In genomic region chrIII:6857390-6857848, ce11 we compare ENCODE assay signal across 6 worm cellular contexts.
TF ChIP-seq lines count a peak whose summit lies in the region.

No protein-coding gene starts in this region.

TF ChIP-seq in whole organism, L1 larva, 84 proteins besides CTCF, POLR2A, EP300 and RAD21 (continues in another document):
- TF ChIP-seq elt-3 (tag; optimal IDR thresholded peaks at IDR 0.05; lab: Kevin White, UChicago) (peak in 2 of 6 experiments; percentile 1 to 51), ets-5 (GFP tag; IDR thresholded peaks at IDR 0.05; lab: Robert Waterston, UW) (no peak), pqm-1 (tag; optimal IDR thresholded peaks at IDR 0.05; lab: Kevin White, UChicago) (no peak), hpl-2 (GFP tag; optimal IDR thresholded peaks at IDR 0.05; lab: Kevin White, UChicago) (no peak), nhr-76 (tag; optimal IDR thresholded peaks at IDR 0.05; lab: Kevin White, UChicago) (no peak), mdl-1 (tag; optimal IDR thresholded peaks at IDR 0.05; lab: Kevin White, UChicago) (peak in 1 of 2 experiments; percentile 56), lsy-2 (tag; optimal IDR thresholded peaks at IDR 0.05; lab: Kevin White, UChicago) (peak; percentile 33 to 72), nhr-20 (tag; optimal IDR thresholded peaks at IDR 0.05; lab: Kevin White, UChicago) (peak; percentile 69), nhr-84 (tag; optimal IDR thresholded peaks at IDR 0.05; lab: Kevin White, UChicago) (no peak), ztf-4 (tag; optimal IDR thresholded peaks at IDR 0.05; lab: Kevin White, UChicago) (no peak), dpl-1 (GFP tag; optimal IDR thresholded peaks at IDR 0.05; lab: Kevin White, UChicago) (peak; percentile 36 to 45 (median 40)), lir-3 (tag; optimal IDR thresholded peaks at IDR 0.05; lab: Kevin White, UChicago; ENCODE audit: poor library complexity) (peak; percentile 11), nhr-47 (tag; optimal IDR thresholded peaks at IDR 0.05; lab: Kevin White, UChicago) (peak; percentile 5), unc-86 (tag; optimal IDR thresholded peaks at IDR 0.05; lab: Kevin White, UChicago) (no peak), C16A3.4 (tag; optimal IDR thresholded peaks at IDR 0.05; lab: Kevin White, UChicago) (peak; percentile 42)

TF ChIP-seq in whole organism, L2 larva, 48 proteins besides CTCF, POLR2A, EP300 and RAD21 (continues in another document):
- peak; percentile 93 for TF ChIP-seq fos-1 (tag; optimal IDR thresholded peaks at IDR 0.05; lab: Kevin White, UChicago)
- TF ChIP-seq dmd-4 (tag; optimal IDR thresholded peaks at IDR 0.05; lab: Kevin White, UChicago) = no peak
- peak in 1 of 2 experiments; percentile 55 for TF ChIP-seq lsy-2 (tag; optimal IDR thresholded peaks at IDR 0.05; lab: Kevin White, UChicago)
- TF ChIP-seq blmp-1 (tag; optimal IDR thresholded peaks at IDR 0.05; lab: Kevin White, UChicago; ENCODE audit: insufficient read depth) = peak; percentile 64
- peak; percentile 54 for TF ChIP-seq C34F6.9 (tag; optimal IDR thresholded peaks at IDR 0.05; lab: Kevin White, UChicago)
- TF ChIP-seq nhr-25 (tag; optimal IDR thresholded peaks at IDR 0.05; lab: Kevin White, UChicago) = peak; percentile 33
- peak; percentile 78 for TF ChIP-seq sma-9 (GFP tag; optimal IDR thresholded peaks at IDR 0.05; lab: Kevin White, UChicago)
- TF ChIP-seq sma-9 (tag; optimal IDR thresholded peaks at IDR 0.05; lab: Kevin White, UChicago) = no peak
- TF ChIP-seq nhr-10 (tag; optimal IDR thresholded peaks at IDR 0.05; lab: Kevin White, UChicago) = no peak
- no peak for TF ChIP-seq lin-13 (GFP tag; optimal IDR thresholded peaks at IDR 0.05; lab: Kevin White, UChicago)
- TF ChIP-seq zag-1 (tag; optimal IDR thresholded peaks at IDR 0.05; lab: Kevin White, UChicago) = no peak
- peak; percentile 61 for TF ChIP-seq gmeb-1 (tag; optimal IDR thresholded peaks at IDR 0.05; lab: Kevin White, UChicago)
- TF ChIP-seq mdl-1 (tag; optimal IDR thresholded peaks at IDR 0.05; lab: Kevin White, UChicago) = peak; percentile 2 to 43
- TF ChIP-seq F13H6.1 (tag; optimal IDR thresholded peaks at IDR 0.05; lab: Kevin White, UChicago) = peak; percentile 73
- peak; percentile 49 for TF ChIP-seq crh-2 (tag; optimal IDR thresholded peaks at IDR 0.05; lab: Kevin White, UChicago)

TF ChIP-seq in whole organism, L3 larva, 47 proteins besides CTCF, POLR2A, EP300 and RAD21 (continues in another document):
- TF ChIP-seq elt-2 (tag; optimal IDR thresholded peaks at IDR 0.05; lab: Kevin White, UChicago) (peak; percentile 77), mdl-1 (tag; optimal IDR thresholded peaks at IDR 0.05; lab: Kevin White, UChicago) (peak; percentile 14), ceh-82 (tag; optimal IDR thresholded peaks at IDR 0.05; lab: Kevin White, UChicago) (no peak), pqm-1 (tag; optimal IDR thresholded peaks at IDR 0.05; lab: Kevin White, UChicago) (peak; percentile 79), egl-27 (tag; optimal IDR thresholded peaks at IDR 0.05; lab: Kevin White, UChicago) (no peak), elt-3 (tag; optimal IDR thresholded peaks at IDR 0.05; lab: Kevin White, UChicago) (no peak), nhr-23 (tag; optimal IDR thresholded peaks at IDR 0.05; lab: Kevin White, UChicago) (peak; percentile 63), ceh-28 (tag; optimal IDR thresholded peaks at IDR 0.05; lab: Kevin White, UChicago) (peak; percentile 36), fos-1 (tag; optimal IDR thresholded peaks at IDR 0.05; lab: Kevin White, UChicago) (no peak), lin-15B (tag; optimal IDR thresholded peaks at IDR 0.05; lab: Kevin White, UChicago) (peak; percentile 29), nfya-1 (tag; optimal IDR thresholded peaks at IDR 0.05; lab: Kevin White, UChicago; ENCODE audit: insufficient read depth) (peak; percentile 33), zag-1 (tag; optimal IDR thresholded peaks at IDR 0.05; lab: Kevin White, UChicago) (no peak), skn-1 (tag; optimal IDR thresholded peaks at IDR 0.05; lab: Kevin White, UChicago) (peak; percentile 31), nhr-25 (tag; optimal IDR thresholded peaks at IDR 0.05; lab: Kevin White, UChicago) (peak; percentile 3), jun-1 (tag; optimal IDR thresholded peaks at IDR 0.05; lab: Kevin White, UChicago) (peak; percentile 81), mml-1 (tag; optimal IDR thresholded peaks at IDR 0.05; lab: Kevin White, UChicago) (no peak)

TF ChIP-seq in whole organism, L4 larva, 104 proteins besides CTCF, POLR2A, EP300 and RAD21 (continues in another document):
- TF ChIP-seq ama-1 (optimal IDR thresholded peaks at IDR 0.05; lab: Kevin White, UChicago) (no peak), dpl-1 (GFP tag; optimal IDR thresholded peaks at IDR 0.05; lab: Kevin White, UChicago) (peak; percentile 16), nhr-11 (tag; optimal IDR thresholded peaks at IDR 0.05; lab: Kevin White, UChicago) (peak; percentile 43), nhr-28 (tag; optimal IDR thresholded peaks at IDR 0.05; lab: Kevin White, UChicago) (peak; percentile 71), sdz-12 (GFP tag; optimal IDR thresholded peaks at IDR 0.05; lab: Kevin White, UChicago) (no peak), hif-1 (tag; optimal IDR thresholded peaks at IDR 0.05; lab: Kevin White, UChicago) (peak in 1 of 2 experiments; percentile 7), aha-1 (tag; lab: Kevin White, UChicago) (peak; percentile 74), lin-15B (tag; optimal IDR thresholded peaks at IDR 0.05; lab: Kevin White, UChicago) (no peak), spr-3 (GFP tag; optimal IDR thresholded peaks at IDR 0.05; lab: Kevin White, UChicago) (no peak), daf-12 (tag; optimal IDR thresholded peaks at IDR 0.05; lab: Kevin White, UChicago) (no peak), skn-1 (tag; optimal IDR thresholded peaks at IDR 0.05; lab: Kevin White, UChicago) (no peak), mep-1 (tag; optimal IDR thresholded peaks at IDR 0.05; lab: Kevin White, UChicago) (peak; percentile 63), mdt-29 (GFP tag; IDR thresholded peaks at IDR 0.05; lab: Robert Waterston, UW) (no peak), F37D6.2 (tag; optimal IDR thresholded peaks at IDR 0.05; lab: Kevin White, UChicago) (no peak), hlh-11 (tag; optimal IDR thresholded peaks at IDR 0.05; lab: Kevin White, UChicago) (peak; percentile 82), nhr-25 (tag; optimal IDR thresholded peaks at IDR 0.05; lab: Kevin White, UChicago; ENCODE audit: borderline replicate concordance, insufficient read depth) (no peak), duxl-1 (tag; optimal IDR thresholded peaks at IDR 0.05; lab: Kevin White, UChicago; ENCODE audit: poor library complexity) (peak; percentile 19)

TF ChIP-seq in whole organism, late embryonic, 69 proteins besides CTCF, POLR2A, EP300 and RAD21:
- TF ChIP-seq dve-1 (tag; optimal IDR thresholded peaks at IDR 0.05; lab: Kevin White, UChicago) = peak; percentile 16
- no peak for TF ChIP-seq madf-2 (tag; optimal IDR thresholded peaks at IDR 0.05; lab: Kevin White, UChicago)
- TF ChIP-seq C38D4.7 (GFP tag; optimal IDR thresholded peaks at IDR 0.05; lab: Kevin White, UChicago) = no peak
- TF ChIP-seq odd-2 (tag; optimal IDR thresholded peaks at IDR 0.05; lab: Kevin White, UChicago) = no peak

TF ChIP-seq in whole organism, young adult, 124 proteins besides CTCF, POLR2A, EP300 and RAD21:
- no peak for TF ChIP-seq ceh-100 (GFP tag; IDR thresholded peaks at IDR 0.05; lab: Robert Waterston, UW)
- TF ChIP-seq attf-6 (GFP tag; IDR thresholded peaks at IDR 0.05; lab: Robert Waterston, UW) = no peak
- TF ChIP-seq F10E7.11 (tag; optimal IDR thresholded peaks at IDR 0.05; lab: Kevin White, UChicago) = no peak
- no peak for TF ChIP-seq zim-3 (tag; optimal IDR thresholded peaks at IDR 0.05; lab: Kevin White, UChicago)
- no peak for TF ChIP-seq K12H6.12 (tag; optimal IDR thresholded peaks at IDR 0.05; lab: Kevin White, UChicago)
- TF ChIP-seq ztf-28 (GFP tag; IDR thresholded peaks at IDR 0.05; lab: Robert Waterston, UW) = no peak
- TF ChIP-seq atf-7 (tag; optimal IDR thresholded peaks at IDR 0.05; lab: Kevin White, UChicago) = peak; percentile 21
- TF ChIP-seq madf-10 (tag; optimal IDR thresholded peaks at IDR 0.05; lab: Kevin White, UChicago) = no peak
- no peak for TF ChIP-seq lsl-1 (GFP tag; optimal IDR thresholded peaks at IDR 0.05; lab: Kevin White, UChicago)
- peak; percentile 25 for TF ChIP-seq lin-40 (tag; optimal IDR thresholded peaks at IDR 0.05; lab: Kevin White, UChicago)
- TF ChIP-seq nhr-80 (tag; optimal IDR thresholded peaks at IDR 0.05; lab: Kevin White, UChicago) = peak; percentile 94
- no peak for TF ChIP-seq nhr-90 (tag; optimal IDR thresholded peaks at IDR 0.05; lab: Kevin White, UChicago)
- TF ChIP-seq repo-1 (tag; optimal IDR thresholded peaks at IDR 0.05; lab: Kevin White, UChicago) = no peak
- TF ChIP-seq attf-5 (GFP tag; optimal IDR thresholded peaks at IDR 0.05; lab: Kevin White, UChicago) = peak; percentile 64
- TF ChIP-seq hmg-1.2 (GFP tag; IDR thresholded peaks at IDR 0.05; lab: Robert Waterston, UW) = peak; percentile 14; the same call in 1 of the 2 replicates
- peak; percentile 53; the same call in 1 of the 2 replicates for TF ChIP-seq cebp-1 (GFP tag; IDR thresholded peaks at IDR 0.05; lab: Robert Waterston, UW)
- peak; percentile 80 for TF ChIP-seq cebp-1 (tag; optimal IDR thresholded peaks at IDR 0.05; lab: Kevin White, UChicago)
- no peak for TF ChIP-seq tbp1 (GFP tag; optimal IDR thresholded peaks at IDR 0.05; lab: Kevin White, UChicago)
- no peak for TF ChIP-seq rcor-1 (GFP tag; IDR thresholded peaks at IDR 0.05; lab: Robert Waterston, UW)
- TF ChIP-seq C17E4.6 (GFP tag; IDR thresholded peaks at IDR 0.05; lab: Robert Waterston, UW) = no peak
- no peak for TF ChIP-seq chd-7 (tag; optimal IDR thresholded peaks at IDR 0.05; lab: Kevin White, UChicago)
- TF ChIP-seq hlh-12 (tag; optimal IDR thresholded peaks at IDR 0.05; lab: Kevin White, UChicago) = no peak
- TF ChIP-seq B0019.2 (GFP tag; conservative IDR thresholded peaks at IDR 0.05; lab: Robert Waterston, UW) = no peak
- no peak for TF ChIP-seq hmg-20 (GFP tag; IDR thresholded peaks at IDR 0.05; lab: Robert Waterston, UW)
- TF ChIP-seq let-526 (GFP tag; IDR thresholded peaks at IDR 0.05; lab: Robert Waterston, UW) = no peak
- no peak for TF ChIP-seq cebp-2 (GFP tag; IDR thresholded peaks at IDR 0.05; lab: Robert Waterston, UW)
- peak; percentile 86 for TF ChIP-seq pha-4 (tag; optimal IDR thresholded peaks at IDR 0.05; lab: Kevin White, UChicago)
